Fruit fly (Drosophila melanogaster) whole organism, wandering third instar larva: ENCODE results near the gene dpr10.

Experiments used
- Abd-B ChIP-seq: fragments of >200 bp; optimal IDR thresholded peaks from 2 replicates; lab custom pipeline; 2017; ENCODE audit warnings: missing biosample characterization, missing genetic modification characterization
- CG32264 ChIP-seq: fragments of 200-800 bp; sonication (Bioruptor generic); optimal IDR thresholded peaks from 2 replicates; lab custom pipeline; 2016; ENCODE audit warnings: missing biosample characterization, missing genetic modification characterization
- CG9705 ChIP-seq: fragments of 200-800 bp; sonication (Bioruptor generic); optimal IDR thresholded peaks from 2 replicates; lab custom pipeline; 2018; ENCODE audit warnings: missing biosample characterization, mild to moderate bottlenecking, missing genetic modification characterization
- CrebA ChIP-seq: fragments of 200-800 bp; sonication (Bioruptor generic); optimal IDR thresholded peaks from 2 replicates; lab custom pipeline; 2016; ENCODE audit warnings: missing biosample characterization, mild to moderate bottlenecking, missing genetic modification characterization, borderline replicate concordance
- Dif ChIP-seq: fragments of 200-275, 200-300 bp; sonication (Bioruptor generic); optimal IDR thresholded peaks from 2 replicates; lab custom pipeline; 2018; ENCODE audit warnings: missing biosample characterization, missing genetic modification characterization; ENCODE audit not compliant: partially characterized antibody
- GATAd ChIP-seq: sonication (Bioruptor generic); optimal IDR thresholded peaks from 2 replicates; lab custom pipeline; 2016; ENCODE audit warnings: missing biosample characterization, missing genetic modification characterization
- HLH106 ChIP-seq: fragments of 200-800 bp; optimal IDR thresholded peaks from 3 replicates; lab custom pipeline; 2019; ENCODE audit warnings: missing biosample characterization, mild to moderate bottlenecking, missing genetic modification characterization, moderate library complexity
- Hnf4 ChIP-seq: fragments of 200-800 bp; sonication (Bioruptor generic); optimal IDR thresholded peaks from 2 replicates; lab custom pipeline; 2016; ENCODE audit warnings: missing biosample characterization, mild to moderate bottlenecking, missing genetic modification characterization
- Hr78 ChIP-seq: fragments of >200 bp; optimal IDR thresholded peaks from 2 replicates; lab custom pipeline; 2017; ENCODE audit warnings: missing biosample characterization, missing genetic modification characterization
- Hr83 ChIP-seq: fragments of 200-300 bp; sonication (Bioruptor generic); optimal IDR thresholded peaks from 2 replicates; lab custom pipeline; 2016; ENCODE audit warnings: missing biosample characterization, mild to moderate bottlenecking, missing genetic modification characterization, moderate library complexity; ENCODE audit not compliant: poor library complexity, severe bottlenecking
- Jra ChIP-seq: sonication (Bioruptor generic); optimal IDR thresholded peaks from 2 replicates; lab custom pipeline; 2016; ENCODE audit warnings: missing biosample characterization, missing genetic modification characterization
- Mio ChIP-seq: sonication (Bioruptor generic); optimal IDR thresholded peaks from 2 replicates; lab custom pipeline; 2016; ENCODE audit warnings: missing biosample characterization, missing genetic modification characterization
- N ChIP-seq: fragments of >200 bp; optimal IDR thresholded peaks from 2 replicates; lab custom pipeline; 2018; ENCODE audit warnings: missing biosample characterization, missing external identifiers, missing genetic modification characterization
- OdsH ChIP-seq: fragments of 200-800 bp; sonication (Bioruptor generic); optimal IDR thresholded peaks from 2 replicates; lab custom pipeline; 2016; ENCODE audit warnings: missing biosample characterization, mild to moderate bottlenecking, missing genetic modification characterization
- Rel ChIP-seq, 2 experiments: fragments of 200-800 bp; sonication (Bioruptor generic) in 1 of 2; optimal IDR thresholded peaks; 2 replicates in 1 of 2; 3 replicates in 1 of 2; lab custom pipeline; 2016 to 2019; ENCODE audit warnings: mild to moderate bottlenecking in 2 of 2, missing biosample characterization in 2 of 2, missing genetic modification characterization in 2 of 2, moderate library complexity in 1 of 2
- Sp1 ChIP-seq: fragments of 200-800 bp; sonication (Bioruptor generic); optimal IDR thresholded peaks from 3 replicates; lab custom pipeline; 2019; ENCODE audit warnings: missing biosample characterization, mild to moderate bottlenecking, missing genetic modification characterization, moderate library complexity
- Vsx2 ChIP-seq: fragments of 200-300, 225-300 bp; sonication (Bioruptor generic); optimal IDR thresholded peaks from 2 replicates; lab custom pipeline; 2018; ENCODE audit warnings: missing biosample characterization, missing genetic modification characterization; ENCODE audit not compliant: partially characterized antibody
- br ChIP-seq: fragments of 200-800 bp; sonication (Bioruptor generic); optimal IDR thresholded peaks from 2 replicates; lab custom pipeline; 2016; ENCODE audit warnings: missing biosample characterization, missing genetic modification characterization
- brk ChIP-seq: fragments of 200-800 bp; sonication (Bioruptor generic); optimal IDR thresholded peaks from 2 replicates; lab custom pipeline; 2016; ENCODE audit warnings: missing biosample characterization, mild to moderate bottlenecking, missing genetic modification characterization
- dmrt93B ChIP-seq: fragments of 200-800 bp; sonication (Bioruptor generic); optimal IDR thresholded peaks from 2 replicates; lab custom pipeline; 2018; ENCODE audit warnings: missing biosample characterization, mild to moderate bottlenecking, missing genetic modification characterization
- ey ChIP-seq: fragments of 200-800 bp; sonication (Bioruptor generic); optimal IDR thresholded peaks from 2 replicates; lab custom pipeline; 2016; ENCODE audit warnings: missing biosample characterization, missing genetic modification characterization
- foxo ChIP-seq, 2 experiments: fragments of 200-800 bp; sonication (Bioruptor generic); optimal IDR thresholded peaks; 2 replicates in 1 of 2; 3 replicates in 1 of 2; lab custom pipeline; 2016 to 2017; ENCODE audit warnings: missing biosample characterization in 2 of 2, missing genetic modification characterization in 2 of 2
- fru ChIP-seq: fragments of 200-800 bp; sonication (Bioruptor generic); optimal IDR thresholded peaks from 3 replicates; lab custom pipeline; 2016; ENCODE audit warnings: missing biosample characterization, mild to moderate bottlenecking, missing genetic modification characterization
- h ChIP-seq: fragments of 200-800 bp; sonication (Bioruptor generic); optimal IDR thresholded peaks from 3 replicates; lab custom pipeline; 2016; ENCODE audit warnings: missing biosample characterization, mild to moderate bottlenecking, missing genetic modification characterization
- jim ChIP-seq: fragments of 175-275, 200-325 bp; sonication (Bioruptor generic); optimal IDR thresholded peaks from 2 replicates; lab custom pipeline; 2016; ENCODE audit warnings: missing biosample characterization, mild to moderate bottlenecking, missing genetic modification characterization
- lola ChIP-seq: fragments of >200 bp; optimal IDR thresholded peaks from 2 replicates; lab custom pipeline; 2017; ENCODE audit warnings: missing biosample characterization, missing genetic modification characterization
- pan ChIP-seq: fragments of >200 bp; optimal IDR thresholded peaks from 2 replicates; lab custom pipeline; 2017
- psq ChIP-seq: fragments of 200-800 bp; sonication (Bioruptor generic); optimal IDR thresholded peaks from 3 replicates; lab custom pipeline; 2017; ENCODE audit warnings: missing biosample characterization, mild to moderate bottlenecking, missing genetic modification characterization, moderate library complexity
- rgr ChIP-seq: fragments of 200-800 bp; sonication (Bioruptor generic); optimal IDR thresholded peaks from 3 replicates; lab custom pipeline; 2016; ENCODE audit warnings: missing biosample characterization, mild to moderate bottlenecking, missing genetic modification characterization
- sage ChIP-seq: fragments of 200-800 bp; sonication (Bioruptor generic); optimal IDR thresholded peaks from 2 replicates; lab custom pipeline; 2016; ENCODE audit warnings: missing biosample characterization, mild to moderate bottlenecking, missing genetic modification characterization
- sv ChIP-seq: fragments of 200-800 bp; sonication (Bioruptor generic); optimal IDR thresholded peaks from 3 replicates; lab custom pipeline; 2016; ENCODE audit warnings: missing biosample characterization, missing genetic modification characterization
- tai ChIP-seq: sonication (Bioruptor generic); optimal IDR thresholded peaks from 2 replicates; lab custom pipeline; 2016; ENCODE audit warnings: missing biosample characterization, missing genetic modification characterization
- usp ChIP-seq: fragments of >200 bp; optimal IDR thresholded peaks from 2 replicates; lab custom pipeline; 2017; ENCODE audit warnings: missing biosample characterization, missing genetic modification characterization
- woc ChIP-seq: sonication (Bioruptor generic); optimal IDR thresholded peaks from 2 replicates; lab custom pipeline; 2016; ENCODE audit warnings: missing biosample characterization, mild to moderate bottlenecking, missing genetic modification characterization

The dpr10 gene

dm6 chr3L:10185924-10186323, at the start of gene dpr10:
TSS of gene dpr10 (minus strand) at chr3L:10186108.
- TF ChIP-seq Jra (GFP tag; lab: Kevin White, UChicago) (no peak), GATAd (no peak), sage (GFP tag; lab: Kevin White, UChicago) (no peak), CG9705 (GFP tag; lab: Kevin White, UChicago) (no peak), Hnf4 (no peak), rgr (no peak), CG32264 (no peak), lola (GFP tag; lab: Kevin White, UChicago) (no peak), Rel (GFP tag; optimal IDR thresholded peaks at IDR 0.05; lab: Kevin White, UChicago) (no peak), Rel (tag; optimal IDR thresholded peaks at IDR 0.05; lab: Kevin White, UChicago) (no peak), CrebA (GFP tag; lab: Kevin White, UChicago) (no peak), fru (GFP tag; lab: Kevin White, UChicago) (no peak), sv (GFP tag; lab: Kevin White, UChicago) (no peak), N (GFP tag; lab: Kevin White, UChicago) (no peak), Hr78 (GFP tag; lab: Kevin White, UChicago) (no peak), dmrt93B (GFP tag; lab: Kevin White, UChicago) (no peak), psq (no peak), brk (GFP tag; lab: Kevin White, UChicago) (no peak), woc (GFP tag; lab: Kevin White, UChicago) (no peak), ey (GFP tag; lab: Kevin White, UChicago) (no peak), usp (GFP tag; lab: Kevin White, UChicago) (no peak)

- TF ChIP-seq Sp1 (no peak), Rel (GFP tag; optimal IDR thresholded peaks at IDR 0.05; lab: Kevin White, UChicago) (no peak), Rel (tag; optimal IDR thresholded peaks at IDR 0.05; lab: Kevin White, UChicago) (no peak), CG9705 (GFP tag; lab: Kevin White, UChicago) (no peak), HLH106 (tag; lab: Kevin White, UChicago) (no peak), foxo (GFP tag; optimal IDR thresholded peaks at IDR 0.05; lab: Kevin White, UChicago) (no peak), Vsx2 (GFP tag; lab: Kevin White, UChicago) (no peak), psq (no peak), br (GFP tag; lab: Kevin White, UChicago) (no peak), Hr83 (GFP tag; lab: Kevin White, UChicago) (no peak), h (GFP tag; lab: Kevin White, UChicago) (no peak), sage (GFP tag; lab: Kevin White, UChicago) (no peak), GATAd (no peak), Jra (GFP tag; lab: Kevin White, UChicago) (no peak), Hr78 (GFP tag; lab: Kevin White, UChicago) (no peak), dmrt93B (GFP tag; lab: Kevin White, UChicago) (no peak)
- TF ChIP-seq, all 38 proteins: peak for 0
These were observed 47.1 kb upstream of the dpr10 start for dm6 chr3L:10233025-10233424.

- no peak for TF ChIP-seq pan
- no peak for TF ChIP-seq Dif
- TF ChIP-seq N (GFP tag; lab: Kevin White, UChicago) = no peak
- no peak for TF ChIP-seq psq
- TF ChIP-seq h (GFP tag; lab: Kevin White, UChicago) = no peak
- TF ChIP-seq sage (GFP tag; lab: Kevin White, UChicago) = no peak
- no peak for TF ChIP-seq jim (GFP tag; lab: Kevin White, UChicago)
- no peak for TF ChIP-seq Jra (GFP tag; lab: Kevin White, UChicago)
- TF ChIP-seq CrebA (GFP tag; lab: Kevin White, UChicago) = no peak
- no peak for TF ChIP-seq woc (GFP tag; lab: Kevin White, UChicago)
- TF ChIP-seq fru (GFP tag; lab: Kevin White, UChicago) = no peak
- no peak for TF ChIP-seq HLH106 (tag; lab: Kevin White, UChicago)
- no peak for TF ChIP-seq tai (GFP tag; lab: Kevin White, UChicago)
These were observed 44.6 kb upstream of the dpr10 start for dm6 chr3L:10230542-10230941.

DNA sequence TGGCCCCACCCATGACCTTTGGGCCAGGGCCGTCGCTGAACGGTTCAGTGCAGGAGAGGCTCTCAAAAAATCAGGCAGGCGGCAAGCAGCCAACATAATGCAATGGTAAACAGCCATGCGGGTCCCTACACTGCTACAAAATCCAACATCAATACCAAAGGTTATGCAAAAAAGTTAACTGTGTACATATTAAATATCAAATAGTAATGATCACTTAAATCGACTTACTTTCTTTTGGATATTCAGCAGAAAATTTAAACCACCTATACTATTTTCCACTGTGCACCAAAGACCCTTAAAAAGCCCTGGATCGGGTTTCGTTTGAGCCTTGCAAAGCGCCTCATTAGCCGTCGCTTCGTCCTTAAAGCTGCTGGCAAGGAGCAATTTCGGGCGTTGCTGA, 41.2 kb upstream of the dpr10 start:
- peak; percentile 34 for TF ChIP-seq Sp1
- TF ChIP-seq foxo (GFP tag; optimal IDR thresholded peaks at IDR 0.05; lab: Kevin White, UChicago) = peak in 1 of 2 experiments; percentile 69
- TF ChIP-seq CG9705 (GFP tag; lab: Kevin White, UChicago) = no peak
- peak; percentile 50 for TF ChIP-seq ey (GFP tag; lab: Kevin White, UChicago)
- peak; percentile 62 for TF ChIP-seq fru (GFP tag; lab: Kevin White, UChicago)
- no peak for TF ChIP-seq Dif
- TF ChIP-seq br (GFP tag; lab: Kevin White, UChicago) = peak; percentile 43
- no peak for TF ChIP-seq Hr83 (GFP tag; lab: Kevin White, UChicago)
- peak; percentile 35 for TF ChIP-seq woc (GFP tag; lab: Kevin White, UChicago)
- no peak for TF ChIP-seq jim (GFP tag; lab: Kevin White, UChicago)
- TF ChIP-seq OdsH = peak; percentile 41
- no peak for TF ChIP-seq Abd-B (GFP tag; lab: Kevin White, UChicago)
- peak; percentile 1 for TF ChIP-seq dmrt93B (GFP tag; lab: Kevin White, UChicago)
- peak; percentile 58 for TF ChIP-seq HLH106 (tag; lab: Kevin White, UChicago)
- TF ChIP-seq Mio (GFP tag; lab: Kevin White, UChicago) = no peak
- TF ChIP-seq brk (GFP tag; lab: Kevin White, UChicago) = no peak
- peak; percentile 41 for TF ChIP-seq rgr
- TF ChIP-seq h (GFP tag; lab: Kevin White, UChicago) = peak; percentile 75
- no peak for TF ChIP-seq N (GFP tag; lab: Kevin White, UChicago)
- TF ChIP-seq Hnf4 = peak; percentile 13
